Worm (Caenorhabditis elegans) whole organism, mixed stage, embryonic: Measurements from ENCODE around the gene hum-4.

Experiments
- mep-1 ChIP-seq: fragments of 150-350 bp; optimal IDR thresholded peaks from 2 replicates; lab custom pipeline; 2017; ENCODE audit warnings: missing biosample characterization, missing genetic modification reagents, missing genetic modification characterization, inconsistent platforms
- nhr-76 ChIP-seq: sonication (generic microtip); optimal IDR thresholded peaks from 2 replicates; lab custom pipeline; 2017; ENCODE audit warnings: missing biosample characterization, missing genetic modification characterization
- snpc-4 ChIP-seq: fragments of 150-350 bp; optimal IDR thresholded peaks from 2 replicates; lab custom pipeline; 2014; ENCODE audit warnings: missing biosample characterization, missing genetic modification characterization
- unc-39 ChIP-seq: fragments of 150-350 bp; optimal IDR thresholded peaks from 2 replicates; lab custom pipeline; 2014; ENCODE audit warnings: missing biosample characterization, missing genetic modification characterization

- TF ChIP-seq unc-39 (tag; lab: Kevin White, UChicago) (no peak), nhr-76 (tag; lab: Kevin White, UChicago) (no peak), snpc-4 (no peak), mep-1 (tag; lab: Kevin White, UChicago) (no peak)
Measured at ce11 chrX:11409457-11409856, 23.9 kb downstream of the hum-4 start.
